Worm (Caenorhabditis elegans): ENCODE data around the gene Y48E1C.1.

The Y48E1C.1 gene

DNA sequence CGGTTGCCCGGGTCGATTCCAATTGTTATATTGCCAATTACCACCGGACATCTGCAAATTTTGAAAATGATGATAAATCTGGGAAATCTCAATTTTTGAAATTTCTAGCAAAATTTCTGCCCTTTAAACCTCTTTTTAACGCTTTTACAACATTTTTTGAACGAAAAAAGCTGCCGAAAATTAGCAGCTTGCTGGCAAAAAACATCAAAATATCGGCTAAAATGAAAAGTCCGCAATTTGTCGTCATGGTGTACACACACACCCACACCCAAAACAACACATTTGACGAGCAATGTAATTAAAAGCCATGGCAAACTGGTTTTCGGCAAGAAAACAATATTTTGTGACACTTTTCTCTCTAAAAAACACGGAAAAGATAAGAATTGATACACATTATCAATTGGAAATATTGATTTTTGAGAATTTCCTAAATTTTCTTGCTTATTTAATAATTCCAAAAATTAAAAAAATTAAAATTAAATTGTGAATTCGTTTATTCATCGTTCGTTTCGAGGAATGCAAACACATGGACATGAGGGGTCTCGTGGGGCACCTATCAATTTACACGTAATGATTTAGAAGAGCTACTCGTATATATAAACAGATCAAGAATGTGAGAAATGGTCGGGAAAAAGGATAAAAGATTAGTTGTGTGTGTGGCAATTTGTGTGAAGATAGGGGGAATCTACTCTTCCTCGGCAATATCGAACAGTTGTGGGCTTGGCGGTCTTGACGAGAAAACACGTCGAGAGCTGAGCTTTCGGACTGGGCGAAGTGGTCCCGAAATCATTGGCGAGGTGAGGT lies 46.0 kb downstream of the Y48E1C.1 start, which contains the start of gene pqn-27 (continued):
- TF ChIP-seq fkh-4 (tag; optimal IDR thresholded peaks at IDR 0.05; ENCODE audit: borderline replicate concordance) (no peak), nhr-12 (tag; optimal IDR thresholded peaks at IDR 0.05) (peak; percentile 10), nhr-47 (tag; optimal IDR thresholded peaks at IDR 0.05) (peak; percentile 74), sptf-1 (tag; optimal IDR thresholded peaks at IDR 0.05) (no peak), hlh-4 (tag; optimal IDR thresholded peaks at IDR 0.05) (no peak), Y116A8C.19 (tag; optimal IDR thresholded peaks at IDR 0.05; ENCODE audit: borderline replicate concordance) (no peak), lin-35 (GFP tag; optimal IDR thresholded peaks at IDR 0.05) (peak; percentile 39 to 70), nhr-71 (tag; optimal IDR thresholded peaks at IDR 0.05) (peak; percentile 81), nhr-85 (tag) (peak; percentile 89), jun-1 (tag; optimal IDR thresholded peaks at IDR 0.05) (peak; percentile 13), egl-13 (tag; optimal IDR thresholded peaks at IDR 0.05) (no peak), blmp-1 (tag; optimal IDR thresholded peaks at IDR 0.05) (peak; percentile 50), ceh-88 (GFP tag; IDR thresholded peaks at IDR 0.05) (no peak), elt-3 (tag; optimal IDR thresholded peaks at IDR 0.05) (peak in 2 of 6 experiments; percentile 86 to 94), zip-4 (GFP tag; optimal IDR thresholded peaks at IDR 0.05) (no peak), mef-2 (tag; optimal IDR thresholded peaks at IDR 0.05) (no peak), hpl-2 (GFP tag; optimal IDR thresholded peaks at IDR 0.05) (no peak), sox-4 (tag; optimal IDR thresholded peaks at IDR 0.05) (no peak), dpl-1 (GFP tag; optimal IDR thresholded peaks at IDR 0.05) (peak; percentile 53 to 58 (median 56)), nhr-20 (tag; optimal IDR thresholded peaks at IDR 0.05) (peak; percentile 70), pqm-1 (tag; optimal IDR thresholded peaks at IDR 0.05) (no peak), ztf-11 (tag; optimal IDR thresholded peaks at IDR 0.05) (no peak), sup-37 (GFP tag; optimal IDR thresholded peaks at IDR 0.05) (no peak), xbp-1 (tag; optimal IDR thresholded peaks at IDR 0.05) (peak; percentile 60), ceh-8 (GFP tag; optimal IDR thresholded peaks at IDR 0.05) (no peak), ceh-82 (tag; optimal IDR thresholded peaks at IDR 0.05) (peak in 2 of 3 experiments; percentile 20 to 37), lin-39 (tag; optimal IDR thresholded peaks at IDR 0.05) (peak; percentile 64), fos-1 (tag; optimal IDR thresholded peaks at IDR 0.05) (peak; percentile 47), snpc-4 (tag; optimal IDR thresholded peaks at IDR 0.05) (peak; percentile 23), ces-1 (GFP tag; optimal IDR thresholded peaks at IDR 0.05) (no peak), nhr-28 (tag; optimal IDR thresholded peaks at IDR 0.05) (no peak), skn-1 (tag; optimal IDR thresholded peaks at IDR 0.05) (no peak), irx-1 (tag; optimal IDR thresholded peaks at IDR 0.05) (peak; percentile 69), zag-1 (tag; optimal IDR thresholded peaks at IDR 0.05) (no peak), mab-9 (GFP tag; IDR thresholded peaks at IDR 0.05) (no peak), mep-1 (tag; optimal IDR thresholded peaks at IDR 0.05) (peak; percentile 80), nhr-76 (tag; optimal IDR thresholded peaks at IDR 0.05) (no peak), ceh-63 (GFP tag; optimal IDR thresholded peaks at IDR 0.05) (no peak), F16B12.6 (tag; optimal IDR thresholded peaks at IDR 0.05) (peak; percentile 94), pag-3 (tag; optimal IDR thresholded peaks at IDR 0.05; ENCODE audit: borderline replicate concordance, insufficient read depth) (peak; percentile 10), lin-13 (GFP tag; optimal IDR thresholded peaks at IDR 0.05) (peak; percentile 44), nhr-77 (tag; optimal IDR thresholded peaks at IDR 0.05) (no peak), hlh-17 (GFP tag; optimal IDR thresholded peaks at IDR 0.05; ENCODE audit: borderline replicate concordance) (no peak), unc-98 (GFP tag; IDR thresholded peaks at IDR 0.05) (no peak), unc-30 (tag; optimal IDR thresholded peaks at IDR 0.05) (no peak), efl-3 (GFP tag; optimal IDR thresholded peaks at IDR 0.05) (no peak), grh-1 (GFP tag; IDR thresholded peaks at IDR 0.05) (peak; percentile 89), nhr-84 (tag; optimal IDR thresholded peaks at IDR 0.05) (no peak), unc-62 (GFP tag; optimal IDR thresholded peaks at IDR 0.05) (no peak), mdl-1 (tag; optimal IDR thresholded peaks at IDR 0.05) (no peak), ama-1 (optimal IDR thresholded peaks at IDR 0.05) (peak; percentile 96), isw-1 (GFP tag; IDR thresholded peaks at IDR 0.05) (0 out of 2 replicates have a peak, but pooled peaks have one; percentile 4)

Data from whole organism, L1 larva.